Comparison of ENCODE assay signal across 3 worm cellular contexts in genomic region chrIII:1622329-1622728, ce11.
TF ChIP-seq lines count a peak whose summit lies in the region.

No protein-coding gene starts in this region.

TF ChIP-seq in whole organism, L1 larva, 84 proteins besides CTCF, POLR2A, EP300 and RAD21 (continued from another document and continues in another):
- TF ChIP-seq tlp-1 (tag; optimal IDR thresholded peaks at IDR 0.05; lab: Kevin White, UChicago) (no peak), aly-2 (tag; optimal IDR thresholded peaks at IDR 0.05; lab: Kevin White, UChicago) (no peak), lsy-2 (tag; optimal IDR thresholded peaks at IDR 0.05; lab: Kevin White, UChicago) (peak in 1 of 2 experiments; percentile 7), jun-1 (tag; optimal IDR thresholded peaks at IDR 0.05; lab: Kevin White, UChicago) (no peak), nhr-19 (GFP tag; conservative IDR thresholded peaks at IDR 0.05; lab: Robert Waterston, UW) (peak; percentile 42), Y116A8C.19 (tag; optimal IDR thresholded peaks at IDR 0.05; lab: Kevin White, UChicago; ENCODE audit: borderline replicate concordance) (no peak), ceh-63 (GFP tag; optimal IDR thresholded peaks at IDR 0.05; lab: Kevin White, UChicago) (no peak), pqm-1 (tag; optimal IDR thresholded peaks at IDR 0.05; lab: Kevin White, UChicago) (no peak), alr-1 (tag; optimal IDR thresholded peaks at IDR 0.05; lab: Kevin White, UChicago; ENCODE audit: borderline replicate concordance) (no peak), pax-3 (tag; optimal IDR thresholded peaks at IDR 0.05; lab: Kevin White, UChicago) (no peak), nhr-237 (tag; optimal IDR thresholded peaks at IDR 0.05; lab: Kevin White, UChicago) (no peak), nhr-47 (tag; optimal IDR thresholded peaks at IDR 0.05; lab: Kevin White, UChicago) (no peak), tbx-2 (tag; optimal IDR thresholded peaks at IDR 0.05; lab: Kevin White, UChicago) (no peak), fkh-4 (tag; optimal IDR thresholded peaks at IDR 0.05; lab: Kevin White, UChicago; ENCODE audit: borderline replicate concordance) (no peak), C34B4.2 (tag; optimal IDR thresholded peaks at IDR 0.05; lab: Kevin White, UChicago) (no peak), efl-1 (optimal IDR thresholded peaks at IDR 0.05; lab: Kevin White, UChicago) (no peak), efl-1 (GFP tag; optimal IDR thresholded peaks at IDR 0.05 in 1 of 2; lab: Kevin White, UChicago) (peak in 1 of 2 experiments; percentile 15), C16A3.4 (tag; optimal IDR thresholded peaks at IDR 0.05; lab: Kevin White, UChicago) (no peak), skn-1 (tag; optimal IDR thresholded peaks at IDR 0.05; lab: Kevin White, UChicago) (no peak), pag-3 (tag; optimal IDR thresholded peaks at IDR 0.05; lab: Kevin White, UChicago; ENCODE audit: borderline replicate concordance, insufficient read depth) (no peak), nhr-11 (tag; optimal IDR thresholded peaks at IDR 0.05; lab: Kevin White, UChicago) (no peak), lin-39 (tag; optimal IDR thresholded peaks at IDR 0.05; lab: Kevin White, UChicago) (no peak), elt-3 (tag; optimal IDR thresholded peaks at IDR 0.05; lab: Kevin White, UChicago) (peak in 3 of 6 experiments; percentile 12 to 67 (median 62)), xbp-1 (tag; optimal IDR thresholded peaks at IDR 0.05; lab: Kevin White, UChicago) (no peak), efl-3 (GFP tag; optimal IDR thresholded peaks at IDR 0.05; lab: Kevin White, UChicago) (no peak), sox-4 (tag; optimal IDR thresholded peaks at IDR 0.05; lab: Kevin White, UChicago) (no peak), hpl-2 (GFP tag; optimal IDR thresholded peaks at IDR 0.05; lab: Kevin White, UChicago) (no peak), rnt-1 (tag; optimal IDR thresholded peaks at IDR 0.05; lab: Kevin White, UChicago) (no peak), ama-1 (optimal IDR thresholded peaks at IDR 0.05; lab: Kevin White, UChicago) (peak; percentile 29), mab-9 (GFP tag; IDR thresholded peaks at IDR 0.05; lab: Robert Waterston, UW) (no peak), unc-130 (tag; optimal IDR thresholded peaks at IDR 0.05; lab: Kevin White, UChicago) (no peak), lin-14 (GFP tag; optimal IDR thresholded peaks at IDR 0.05; lab: Kevin White, UChicago) (peak; percentile 7), nhr-85 (tag; lab: Kevin White, UChicago) (no peak), ztf-11 (tag; optimal IDR thresholded peaks at IDR 0.05; lab: Kevin White, UChicago) (no peak), nhr-20 (tag; optimal IDR thresholded peaks at IDR 0.05; lab: Kevin White, UChicago) (peak; percentile 46), unc-30 (tag; optimal IDR thresholded peaks at IDR 0.05; lab: Kevin White, UChicago) (no peak), fos-1 (tag; optimal IDR thresholded peaks at IDR 0.05; lab: Kevin White, UChicago) (no peak), vab-15 (tag; optimal IDR thresholded peaks at IDR 0.05; lab: Kevin White, UChicago) (no peak), snpc-4 (tag; optimal IDR thresholded peaks at IDR 0.05; lab: Kevin White, UChicago) (no peak), aha-1 (tag; optimal IDR thresholded peaks at IDR 0.05; lab: Kevin White, UChicago) (no peak), ceh-82 (tag; optimal IDR thresholded peaks at IDR 0.05; lab: Kevin White, UChicago) (no peak), egl-13 (tag; optimal IDR thresholded peaks at IDR 0.05; lab: Kevin White, UChicago) (no peak), ceh-90 (tag; optimal IDR thresholded peaks at IDR 0.05; lab: Kevin White, UChicago) (no peak), mef-2 (tag; optimal IDR thresholded peaks at IDR 0.05; lab: Kevin White, UChicago) (no peak), ceh-8 (GFP tag; optimal IDR thresholded peaks at IDR 0.05; lab: Kevin White, UChicago) (no peak), ets-5 (GFP tag; IDR thresholded peaks at IDR 0.05; lab: Robert Waterston, UW) (no peak)

TF ChIP-seq in whole organism, L3 larva, 47 proteins besides CTCF, POLR2A, EP300 and RAD21 (continued from another document):
- TF ChIP-seq mdl-1 (tag; optimal IDR thresholded peaks at IDR 0.05; lab: Kevin White, UChicago) = no peak
- no peak for TF ChIP-seq daf-12 (tag; optimal IDR thresholded peaks at IDR 0.05; lab: Kevin White, UChicago)
TF ChIP-seq in whole organism, L3 larva: peak in this region for 4.

TF ChIP-seq in whole organism, L4 larva, 104 proteins besides CTCF, POLR2A, EP300 and RAD21 (continued from another document):
- no peak for TF ChIP-seq ceh-62 (tag; optimal IDR thresholded peaks at IDR 0.05; lab: Kevin White, UChicago)
- no peak for TF ChIP-seq php-3 (GFP tag; IDR thresholded peaks at IDR 0.05; lab: Robert Waterston, UW)
- no peak for TF ChIP-seq T20F7.1 (GFP tag; optimal IDR thresholded peaks at IDR 0.05; lab: Kevin White, UChicago)
- TF ChIP-seq zag-1 (tag; optimal IDR thresholded peaks at IDR 0.05; lab: Kevin White, UChicago) = no peak
- TF ChIP-seq nhr-48 (tag; optimal IDR thresholded peaks at IDR 0.05; lab: Kevin White, UChicago) = no peak
- no peak for TF ChIP-seq ztf-7 (tag; optimal IDR thresholded peaks at IDR 0.05; lab: Kevin White, UChicago)
- TF ChIP-seq lir-3 (tag; optimal IDR thresholded peaks at IDR 0.05; lab: Kevin White, UChicago) = no peak
- no peak for TF ChIP-seq fkh-10 (GFP tag; optimal IDR thresholded peaks at IDR 0.05; lab: Kevin White, UChicago)
- no peak for TF ChIP-seq daf-19 (GFP tag; conservative IDR thresholded peaks at IDR 0.05; lab: Robert Waterston, UW)
- TF ChIP-seq fos-1 (tag; optimal IDR thresholded peaks at IDR 0.05; lab: Kevin White, UChicago) = no peak
- peak; percentile 1 for TF ChIP-seq pqm-1 (tag; optimal IDR thresholded peaks at IDR 0.05; lab: Kevin White, UChicago)
- TF ChIP-seq dmd-9 (GFP tag; IDR thresholded peaks at IDR 0.05; lab: Robert Waterston, UW) = no peak
- no peak for TF ChIP-seq snpc-4 (tag; optimal IDR thresholded peaks at IDR 0.05; lab: Kevin White, UChicago)
- TF ChIP-seq ctbp-1 (GFP tag; IDR thresholded peaks at IDR 0.05; lab: Robert Waterston, UW) = no peak
- peak; percentile 34; the same call in 1 of the 2 replicates for TF ChIP-seq dmd-6 (GFP tag; IDR thresholded peaks at IDR 0.05; lab: Robert Waterston, UW)
- TF ChIP-seq daf-16 (GFP tag; optimal IDR thresholded peaks at IDR 0.05; lab: Kevin White, UChicago) = no peak
- TF ChIP-seq daf-16 (tag; optimal IDR thresholded peaks at IDR 0.05; lab: Kevin White, UChicago) = peak; percentile 56
- TF ChIP-seq attf-4 (tag; optimal IDR thresholded peaks at IDR 0.05; lab: Kevin White, UChicago) = no peak
- no peak for TF ChIP-seq T26A8.4 (GFP tag; IDR thresholded peaks at IDR 0.05; lab: Robert Waterston, UW)
- no peak for TF ChIP-seq hlh-30 (tag; optimal IDR thresholded peaks at IDR 0.05; lab: Kevin White, UChicago; ENCODE audit: insufficient read depth)
- TF ChIP-seq lin-39 (tag; optimal IDR thresholded peaks at IDR 0.05; lab: Kevin White, UChicago) = no peak
- TF ChIP-seq duxl-1 (tag; optimal IDR thresholded peaks at IDR 0.05; lab: Kevin White, UChicago; ENCODE audit: poor library complexity) = no peak
- no peak for TF ChIP-seq Y105C5A.15 (GFP tag; IDR thresholded peaks at IDR 0.05; lab: Robert Waterston, UW)
- no peak for TF ChIP-seq mep-1 (tag; optimal IDR thresholded peaks at IDR 0.05; lab: Kevin White, UChicago)
- TF ChIP-seq nhr-41 (GFP tag; IDR thresholded peaks at IDR 0.05; lab: Robert Waterston, UW) = no peak
- no peak for TF ChIP-seq lin-1 (GFP tag; IDR thresholded peaks at IDR 0.05; lab: Robert Waterston, UW)
- peak; percentile 69 for TF ChIP-seq dve-1 (tag; optimal IDR thresholded peaks at IDR 0.05; lab: Kevin White, UChicago; ENCODE audit: insufficient read depth)
- TF ChIP-seq hlh-11 (tag; optimal IDR thresholded peaks at IDR 0.05; lab: Kevin White, UChicago) = peak; percentile 46
- TF ChIP-seq lin-15B (tag; optimal IDR thresholded peaks at IDR 0.05; lab: Kevin White, UChicago) = no peak
- no peak for TF ChIP-seq skn-1 (tag; optimal IDR thresholded peaks at IDR 0.05; lab: Kevin White, UChicago)
- no peak for TF ChIP-seq D1046.2 (GFP tag; IDR thresholded peaks at IDR 0.05; lab: Robert Waterston, UW)
- no peak for TF ChIP-seq Y75B8A.6 (GFP tag; IDR thresholded peaks at IDR 0.05; lab: Robert Waterston, UW)
- peak; percentile 87 for TF ChIP-seq nhr-10 (tag; optimal IDR thresholded peaks at IDR 0.05; lab: Kevin White, UChicago)
TF ChIP-seq in whole organism, L4 larva: peak in this region for 11.
